Worm (Caenorhabditis elegans) whole organism, L2 larva: Measurements from ENCODE around the gene glb-30.

Source experiments
- C34F6.9 ChIP-seq: fragments of 150-350 bp; optimal IDR thresholded peaks from 2 replicates; lab custom pipeline; 2014; ENCODE audit warnings: missing biosample characterization, missing genetic modification characterization
- F13H6.1 ChIP-seq: sonication (generic microtip); optimal IDR thresholded peaks from 2 replicates; lab custom pipeline; 2016; ENCODE audit warnings: missing genetic modification characterization, missing compliant biosample characterization
- Y55F3AM.14 ChIP-seq: fragments of 200-800 bp; sonication (Bioruptor generic); optimal IDR thresholded peaks from 2 replicates; lab custom pipeline; 2018; ENCODE audit warnings: mild to moderate bottlenecking, missing genetic modification characterization, missing compliant biosample characterization
- ZK546.5 ChIP-seq: sonication (generic microtip); optimal IDR thresholded peaks from 2 replicates; lab custom pipeline; 2017; ENCODE audit warnings: missing biosample characterization, missing genetic modification characterization
- alr-1 ChIP-seq: fragments of 150-350 bp; optimal IDR thresholded peaks from 2 replicates; lab custom pipeline; 2014; ENCODE audit warnings: missing biosample characterization, missing genetic modification characterization
- aly-2 ChIP-seq: fragments of 150-350 bp; optimal IDR thresholded peaks from 2 replicates; lab custom pipeline; 2014; ENCODE audit warnings: missing biosample characterization, missing genetic modification characterization
- ama-1 ChIP-seq: fragments of 150-350 bp; optimal IDR thresholded peaks from 2 replicates; lab custom pipeline; 2018; ENCODE audit warnings: inconsistent platforms
- blmp-1 ChIP-seq: sonication (generic microtip); optimal IDR thresholded peaks from 2 replicates; lab custom pipeline; 2017; ENCODE audit warnings: missing genetic modification characterization, mild to moderate bottlenecking, missing compliant biosample characterization, antibody characterized with exemption, moderate library complexity; ENCODE audit not compliant: insufficient read depth
- ceh-82 ChIP-seq: fragments of 150-350 bp; optimal IDR thresholded peaks from 2 replicates; lab custom pipeline; 2014; ENCODE audit warnings: missing biosample characterization, missing genetic modification characterization
- crh-2 ChIP-seq: sonication (generic microtip); optimal IDR thresholded peaks from 2 replicates; lab custom pipeline; 2017; ENCODE audit warnings: missing biosample characterization, missing genetic modification characterization
- dmd-4 ChIP-seq: sonication (generic microtip); optimal IDR thresholded peaks from 2 replicates; lab custom pipeline; 2017; ENCODE audit warnings: missing biosample characterization, missing genetic modification characterization
- egl-27 ChIP-seq: sonication (generic microtip); optimal IDR thresholded peaks from 3 replicates; lab custom pipeline; 2017; ENCODE audit warnings: missing biosample characterization, missing genetic modification reagents, missing genetic modification characterization
- elt-1 ChIP-seq: fragments of 150-350 bp; optimal IDR thresholded peaks from 2 replicates; lab custom pipeline; 2014; ENCODE audit warnings: missing biosample characterization, missing genetic modification characterization
- elt-3 ChIP-seq: sonication (generic microtip); optimal IDR thresholded peaks from 2 replicates; lab custom pipeline; 2017; ENCODE audit warnings: missing biosample characterization, missing genetic modification characterization
- fos-1 ChIP-seq: fragments of 150-350 bp; optimal IDR thresholded peaks from 2 replicates; lab custom pipeline; 2014; ENCODE audit warnings: missing biosample characterization, missing genetic modification characterization
- gmeb-1 ChIP-seq: fragments of 150-350 bp; optimal IDR thresholded peaks from 2 replicates; lab custom pipeline; 2014; ENCODE audit warnings: missing biosample characterization, missing genetic modification characterization
- lin-11 ChIP-seq: fragments of 150-350 bp; sonication (generic microtip); optimal IDR thresholded peaks from 2 replicates; lab custom pipeline; 2014; ENCODE audit warnings: missing biosample characterization, missing genetic modification characterization, inconsistent platforms, mixed read lengths
- lin-39 ChIP-seq: fragments of 150-350 bp; optimal IDR thresholded peaks from 2 replicates; lab custom pipeline; 2014; ENCODE audit warnings: missing biosample characterization, missing genetic modification reagents, missing genetic modification characterization
- lsy-2 ChIP-seq, 2 experiments: fragments of 150-350 bp in 1 of 2; sonication (generic microtip) in 1 of 2; optimal IDR thresholded peaks; 2 replicates each; lab custom pipeline; 2014 to 2017; ENCODE audit warnings: missing biosample characterization in 2 of 2, missing genetic modification characterization in 2 of 2
- mab-5 ChIP-seq: fragments of 150-350 bp; optimal IDR thresholded peaks from 2 replicates; lab custom pipeline; 2014; ENCODE audit warnings: missing biosample characterization, missing genetic modification characterization
- mbf-1 ChIP-seq: sonication (generic microtip); optimal IDR thresholded peaks from 2 replicates; lab custom pipeline; 2017; ENCODE audit warnings: missing biosample characterization, missing genetic modification characterization
- mdl-1 ChIP-seq, 2 experiments: fragments of 150-350 bp in 1 of 2; sonication (generic microtip) in 1 of 2; optimal IDR thresholded peaks; 2 replicates each; lab custom pipeline; 2017; ENCODE audit warnings: missing biosample characterization in 2 of 2, missing genetic modification characterization in 2 of 2
- nhr-10 ChIP-seq: sonication (generic microtip); optimal IDR thresholded peaks from 2 replicates; lab custom pipeline; 2017; ENCODE audit warnings: missing biosample characterization, missing genetic modification characterization
- nhr-12 ChIP-seq: fragments of 150-350 bp; optimal IDR thresholded peaks from 2 replicates; lab custom pipeline; 2014; ENCODE audit warnings: missing biosample characterization, missing genetic modification characterization
- nhr-129 ChIP-seq: fragments of 150-350 bp; optimal IDR thresholded peaks from 2 replicates; lab custom pipeline; 2014; ENCODE audit warnings: missing biosample characterization, missing genetic modification characterization
- nhr-21 ChIP-seq: fragments of 150-350 bp; optimal IDR thresholded peaks from 2 replicates; lab custom pipeline; 2014; ENCODE audit warnings: missing biosample characterization, missing genetic modification characterization
- nhr-23 ChIP-seq: fragments of 150-350 bp; optimal IDR thresholded peaks from 2 replicates; lab custom pipeline; 2014; ENCODE audit warnings: missing biosample characterization, missing genetic modification reagents, missing genetic modification characterization
- nhr-237 ChIP-seq: fragments of 150-350 bp; optimal IDR thresholded peaks from 2 replicates; lab custom pipeline; 2014; ENCODE audit warnings: missing biosample characterization, missing genetic modification characterization
- nhr-25 ChIP-seq: fragments of 150-350 bp; sonication (generic microtip); optimal IDR thresholded peaks from 3 replicates; lab custom pipeline; 2014; ENCODE audit warnings: missing biosample characterization, missing genetic modification characterization
- nhr-77 ChIP-seq: fragments of 150-350 bp; optimal IDR thresholded peaks from 2 replicates; lab custom pipeline; 2014; ENCODE audit warnings: missing biosample characterization, missing genetic modification characterization
- peb-1 ChIP-seq: fragments of 150-350 bp; optimal IDR thresholded peaks from 2 replicates; lab custom pipeline; 2014; ENCODE audit warnings: missing biosample characterization, missing genetic modification characterization
- sma-3 ChIP-seq: sonication (generic microtip); optimal IDR thresholded peaks from 2 replicates; lab custom pipeline; 2016; ENCODE audit warnings: missing genetic modification reagents, missing genetic modification characterization, missing compliant biosample characterization
- sma-9 ChIP-seq, 2 experiments: fragments of 150-350 bp in 1 of 2; sonication (generic microtip) in 1 of 2; optimal IDR thresholded peaks; 2 replicates each; lab custom pipeline; 2014 to 2016; ENCODE audit warnings: missing genetic modification characterization in 2 of 2, mild to moderate bottlenecking in 1 of 2, missing biosample characterization in 1 of 2, missing compliant biosample characterization in 1 of 2, missing genetic modification reagents in 1 of 2, moderate library complexity in 1 of 2
- snpc-4 ChIP-seq: fragments of 150-350 bp; optimal IDR thresholded peaks from 2 replicates; lab custom pipeline; 2014; ENCODE audit warnings: missing biosample characterization, missing genetic modification characterization
- unc-62 ChIP-seq: fragments of 150-350 bp; optimal IDR thresholded peaks from 2 replicates; lab custom pipeline; 2014; ENCODE audit warnings: missing biosample characterization, missing genetic modification reagents, missing genetic modification characterization
- ztf-11 ChIP-seq: sonication (generic microtip); optimal IDR thresholded peaks from 2 replicates; lab custom pipeline; 2017; ENCODE audit warnings: missing biosample characterization, missing genetic modification characterization

Gene glb-30

DNA sequence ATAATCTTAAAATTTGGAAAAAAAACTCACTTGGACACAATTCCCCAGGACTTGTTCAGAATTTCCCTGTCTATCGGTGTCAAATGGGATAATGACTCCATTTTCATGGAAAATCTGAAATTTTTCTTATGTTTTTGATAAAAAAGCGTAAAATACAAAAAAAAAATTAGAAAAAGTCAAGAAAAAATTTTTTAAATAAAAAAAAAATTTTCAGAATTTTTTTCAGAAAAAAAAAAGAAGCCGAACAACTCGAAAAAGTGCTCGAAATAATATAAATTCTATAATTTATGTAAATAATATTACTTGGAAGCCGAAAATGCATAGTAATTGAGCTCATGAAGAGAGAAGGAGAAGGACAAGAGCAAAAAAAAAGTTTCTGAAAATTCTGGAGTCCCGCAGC lies at the start of gene glb-30:
Gene glb-30 (minus strand): TSS at position 101 of the 400 bp plus-strand sequence.
- TF ChIP-seq alr-1 (no peak), nhr-23 (no peak), ztf-11 (tag; lab: Kevin White, UChicago) (no peak), egl-27 (no peak), dmd-4 (tag; lab: Kevin White, UChicago) (no peak), unc-62 (no peak), F13H6.1 (tag; lab: Kevin White, UChicago) (no peak), nhr-237 (tag; lab: Kevin White, UChicago) (no peak), ZK546.5 (tag; lab: Kevin White, UChicago) (no peak), aly-2 (tag; lab: Kevin White, UChicago) (no peak), nhr-129 (tag; lab: Kevin White, UChicago) (no peak), gmeb-1 (tag; lab: Kevin White, UChicago) (no peak), nhr-21 (tag; lab: Kevin White, UChicago) (no peak)
- TF ChIP-seq, all 48 proteins: peak for 0

DNA sequence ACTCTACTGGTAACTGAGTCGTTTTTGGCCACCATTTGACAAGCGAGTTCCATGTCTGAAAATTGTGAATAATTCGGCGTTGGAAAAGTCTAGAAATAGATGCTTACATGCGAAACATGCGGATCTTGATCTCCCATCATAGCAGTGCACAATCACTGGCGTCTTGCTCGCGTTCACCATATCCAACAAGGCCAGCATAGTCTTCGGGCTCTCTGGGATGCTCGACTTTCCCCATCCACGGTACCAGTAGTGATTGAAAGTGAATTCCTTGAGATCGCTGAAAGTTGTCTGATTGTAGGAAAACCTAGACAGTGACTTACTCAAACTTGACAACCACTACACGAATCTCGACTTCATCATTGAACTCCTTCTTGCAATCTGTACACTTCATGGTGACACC lies 49.4 kb upstream of the glb-30 start:
- TF ChIP-seq nhr-25 (tag; lab: Kevin White, UChicago), result no peak
- no peak for TF ChIP-seq nhr-23

DNA sequence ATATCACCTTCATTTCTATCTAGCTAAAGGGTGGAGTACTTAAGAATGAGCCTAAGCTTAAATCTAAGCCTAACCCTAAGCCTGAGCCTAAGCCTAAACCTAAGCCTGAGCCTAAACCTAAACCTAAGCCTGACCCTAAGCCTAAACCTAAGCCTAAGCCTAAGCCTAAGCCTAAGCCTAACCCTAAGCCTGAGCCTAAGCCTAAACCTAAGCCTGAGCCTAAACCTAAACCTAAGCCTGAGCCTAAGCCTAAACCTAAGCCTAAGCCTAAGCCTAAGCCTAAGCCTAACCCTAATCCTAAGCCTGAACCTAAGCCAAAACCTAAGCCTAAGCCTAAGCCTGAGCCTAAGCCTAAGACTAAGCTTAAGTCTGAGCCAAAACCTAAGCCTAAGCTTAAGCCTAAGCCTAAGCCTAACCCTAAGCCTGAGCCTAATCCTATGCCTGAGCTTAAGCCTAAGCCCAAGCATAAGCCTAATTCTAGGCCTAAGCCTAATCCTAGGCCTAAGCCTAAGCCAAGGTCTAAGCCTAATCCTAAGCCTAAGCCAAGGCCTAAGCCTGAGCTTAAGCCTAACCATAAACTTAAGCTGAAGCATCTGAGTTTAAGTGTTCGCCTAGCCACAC lies 45.7 kb upstream of the glb-30 start:
- TF ChIP-seq gmeb-1 (tag; lab: Kevin White, UChicago) (no peak), egl-27 (no peak), nhr-21 (tag; lab: Kevin White, UChicago) (no peak), lsy-2 (tag; optimal IDR thresholded peaks at IDR 0.05; lab: Kevin White, UChicago) (no peak), nhr-129 (tag; lab: Kevin White, UChicago) (no peak), snpc-4 (tag; lab: Kevin White, UChicago) (no peak), sma-3 (no peak), fos-1 (tag; lab: Kevin White, UChicago) (no peak), ceh-82 (no peak), mbf-1 (tag; lab: Kevin White, UChicago) (no peak), sma-9 (GFP tag; optimal IDR thresholded peaks at IDR 0.05; lab: Kevin White, UChicago) (no peak), sma-9 (tag; optimal IDR thresholded peaks at IDR 0.05; lab: Kevin White, UChicago) (no peak), nhr-10 (tag; lab: Kevin White, UChicago) (no peak), C34F6.9 (tag; lab: Kevin White, UChicago) (no peak), lin-11 (no peak), mdl-1 (tag; optimal IDR thresholded peaks at IDR 0.05; lab: Kevin White, UChicago) (no peak)

DNA sequence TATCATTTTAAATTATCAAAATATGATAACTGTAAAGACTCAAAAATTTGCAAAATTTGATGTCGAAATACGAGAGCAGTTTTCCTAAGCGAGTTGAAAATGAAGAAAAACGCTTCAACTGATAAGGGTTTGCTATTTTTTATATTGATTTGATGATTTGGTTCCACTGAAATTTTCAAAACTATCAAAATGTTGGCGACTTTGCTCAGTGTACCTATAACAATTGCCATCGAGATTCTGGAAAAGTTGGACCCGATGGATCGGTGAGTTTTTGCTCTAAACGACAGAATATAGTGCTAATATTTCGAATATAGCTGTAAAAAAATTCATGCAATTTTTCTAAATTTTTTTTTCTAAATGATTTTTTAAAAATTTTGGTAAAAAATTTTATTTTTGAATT lies 37.4 kb upstream of the glb-30 start, which contains the start of the genes fbxa-13 and Y22D7AR.2:
Gene fbxa-13 (minus strand): TSS at position 101 of the 400 bp plus-strand sequence.
Gene Y22D7AR.2 (plus strand): TSS at position 148 of the 400 bp plus-strand sequence.
- TF ChIP-seq ceh-82 (no peak), nhr-10 (tag; lab: Kevin White, UChicago) (no peak), elt-3 (tag; lab: Kevin White, UChicago) (no peak), crh-2 (tag; lab: Kevin White, UChicago) (no peak), elt-1 (no peak), nhr-12 (tag; lab: Kevin White, UChicago) (no peak)

DNA sequence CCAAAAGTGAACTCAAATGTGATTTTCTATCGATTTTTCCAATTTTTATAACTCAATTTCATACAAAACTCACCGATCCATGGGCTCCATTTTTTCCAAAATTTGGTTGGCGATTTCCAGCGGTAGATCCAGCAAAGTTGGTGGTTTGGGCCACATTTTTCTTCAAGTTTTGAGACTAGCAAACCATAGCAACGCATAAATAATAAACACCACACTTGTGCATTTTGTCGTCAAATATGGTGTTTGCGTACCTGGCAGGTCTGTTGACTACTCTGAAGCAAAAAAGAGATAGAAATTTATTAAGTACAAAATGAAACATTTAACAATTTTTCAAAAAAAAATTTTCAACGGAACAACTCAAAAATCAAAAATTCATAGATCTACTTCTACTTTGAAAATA lies 36.9 kb upstream of the glb-30 start:
- TF ChIP-seq nhr-129 (tag; lab: Kevin White, UChicago), result no peak
- TF ChIP-seq nhr-21 (tag; lab: Kevin White, UChicago), result no peak
- no peak for TF ChIP-seq nhr-77 (tag; lab: Kevin White, UChicago)
- no peak for TF ChIP-seq dmd-4 (tag; lab: Kevin White, UChicago)
- no peak for TF ChIP-seq egl-27
- no peak for TF ChIP-seq Y55F3AM.14 (GFP tag; lab: Kevin White, UChicago)
- no peak for TF ChIP-seq lin-39 (tag; lab: Kevin White, UChicago)
- TF ChIP-seq fos-1 (tag; lab: Kevin White, UChicago), result no peak
- TF ChIP-seq blmp-1 (tag; lab: Kevin White, UChicago), result no peak
- no peak for TF ChIP-seq mab-5 (tag; lab: Kevin White, UChicago)
- TF ChIP-seq peb-1, result no peak
- TF ChIP-seq ama-1 (lab: Kevin White, UChicago), result no peak
- TF ChIP-seq unc-62, result no peak
- no peak for TF ChIP-seq nhr-25 (tag; lab: Kevin White, UChicago)
